Worm (Caenorhabditis elegans) whole organism, young adult: ENCODE measurements around the gene fbxb-72.

Experiments used
- ZK185.1 ChIP-seq: sonication (generic microtip); optimal IDR thresholded peaks from 2 replicates; lab custom pipeline; 2016; ENCODE audit warnings: mild to moderate bottlenecking, missing genetic modification characterization, missing compliant biosample characterization; ENCODE audit not compliant: poor library complexity, severe bottlenecking
- attf-5 ChIP-seq: fragments of 200-800 bp; sonication (Bioruptor generic); optimal IDR thresholded peaks from 2 replicates; lab custom pipeline; 2018; ENCODE audit warnings: mild to moderate bottlenecking, missing genetic modification characterization, missing compliant biosample characterization
- fkh-3 ChIP-seq: sonication (generic microtip); optimal IDR thresholded peaks from 2 replicates; lab custom pipeline; 2016; ENCODE audit warnings: mild to moderate bottlenecking, missing genetic modification characterization, missing compliant biosample characterization
- gei-17 ChIP-seq: fragments of 200-800 bp; sonication (Bioruptor generic); optimal IDR thresholded peaks from 2 replicates; lab custom pipeline; 2018; ENCODE audit warnings: mild to moderate bottlenecking, missing genetic modification characterization, missing compliant biosample characterization
- hlh-26 ChIP-seq: fragments of 200-800 bp; sonication (Bioruptor generic); conservative IDR thresholded peaks from 2 replicates; pipeline ENCODE4 v1.3.6; 2022; ENCODE audit warnings: missing genetic modification reagents, missing genetic modification characterization, missing compliant biosample characterization
- lin-40 ChIP-seq: sonication (generic microtip); optimal IDR thresholded peaks from 2 replicates; lab custom pipeline; 2016; ENCODE audit warnings: missing genetic modification characterization, mild to moderate bottlenecking, missing compliant biosample characterization, missing genotype, missing genetic modification reagents
- madf-3 ChIP-seq: fragments of 200-800 bp; sonication (Bioruptor generic); IDR thresholded peaks from 2 replicates; pipeline ENCODE4 v1.3.6; 2022; ENCODE audit warnings: missing genetic modification reagents, missing genetic modification characterization, missing compliant biosample characterization
- mxl-1 ChIP-seq: sonication (generic microtip); optimal IDR thresholded peaks from 2 replicates; lab custom pipeline; 2016; ENCODE audit warnings: missing genetic modification characterization, missing compliant biosample characterization
- nhr-80 ChIP-seq: sonication (generic microtip); optimal IDR thresholded peaks from 2 replicates; lab custom pipeline; 2016; ENCODE audit warnings: missing genetic modification characterization, missing compliant biosample characterization
- sdz-38 ChIP-seq: sonication (generic microtip); optimal IDR thresholded peaks from 2 replicates; lab custom pipeline; 2016; ENCODE audit warnings: missing genotype, missing genetic modification characterization, missing compliant biosample characterization
- sea-2 ChIP-seq: fragments of 200-800 bp; sonication (Bioruptor generic); IDR thresholded peaks from 2 replicates; pipeline ENCODE4 v1.3.6; 2022; ENCODE audit warnings: missing genetic modification characterization, missing compliant biosample characterization
- snpc-1.1 ChIP-seq: sonication (generic microtip); optimal IDR thresholded peaks from 2 replicates; lab custom pipeline; 2017; ENCODE audit warnings: missing genetic modification characterization, mild to moderate bottlenecking, missing compliant biosample characterization, antibody characterized with exemption, moderate library complexity, missing genotype, missing genetic modification reagents; ENCODE audit not compliant: insufficient read depth
- snpc-4 ChIP-seq, 5 experiments: fragments of 150-350 bp in 1 of 5; sonication (generic microtip) in 4 of 5; optimal IDR thresholded peaks; 2 replicates each; lab custom pipeline; 2014 to 2018; ENCODE audit warnings: missing genetic modification characterization in 5 of 5, missing biosample characterization in 3 of 5, antibody characterized with exemption in 2 of 5, mild to moderate bottlenecking in 2 of 5, missing compliant biosample characterization in 2 of 5, missing genotype in 2 of 5, moderate library complexity in 2 of 5, missing genetic modification reagents in 1 of 5
- unc-62 ChIP-seq: fragments of 150-350 bp; optimal IDR thresholded peaks from 2 replicates; lab custom pipeline; 2014; ENCODE audit warnings: missing biosample characterization, missing genetic modification reagents, missing genetic modification characterization
- zfh-2 ChIP-seq: fragments of 200-800 bp; sonication (Bioruptor generic); conservative IDR thresholded peaks from 2 replicates; pipeline ENCODE4 v1.3.6; 2022; ENCODE audit warnings: missing genetic modification reagents, missing genetic modification characterization, missing compliant biosample characterization
- ztf-26 ChIP-seq: sonication (generic microtip); optimal IDR thresholded peaks from 2 replicates; lab custom pipeline; 2017; ENCODE audit warnings: missing genetic modification characterization, missing compliant biosample characterization

Gene fbxb-72

ce11 chrV:676550-677084 lies 47.1 kb downstream of the fbxb-72 start, which contains the start of the genes fbxa-72 and srx-21:
TSS of gene fbxa-72 (minus strand) at chrV:676753.
TSS of gene srx-21 (plus strand) at chrV:677034.
- TF ChIP-seq nhr-80 (tag; lab: Kevin White, UChicago): peak; percentile 69
- TF ChIP-seq attf-5 (GFP tag; lab: Kevin White, UChicago): no peak

- TF ChIP-seq gei-17: no peak
- no peak for TF ChIP-seq ztf-26 (tag; lab: Kevin White, UChicago)
- TF ChIP-seq nhr-80 (tag; lab: Kevin White, UChicago): no peak
- 0 out of 2 replicates have a peak, but pooled peaks have one; percentile 42 for TF ChIP-seq zfh-2 (GFP tag; lab: Robert Waterston, UW)
- TF ChIP-seq sea-2 (GFP tag; lab: Robert Waterston, UW): no peak
- TF ChIP-seq unc-62: no peak
- TF ChIP-seq madf-3 (GFP tag; lab: Robert Waterston, UW): no peak
- TF ChIP-seq snpc-1.1 (tag; lab: Kevin White, UChicago): peak; percentile 54
- TF ChIP-seq sdz-38 (tag; lab: Kevin White, UChicago): no peak
- TF ChIP-seq mxl-1 (tag; lab: Kevin White, UChicago): no peak
- TF ChIP-seq snpc-4 (GFP tag; optimal IDR thresholded peaks at IDR 0.05; lab: Kevin White, UChicago): no peak
- peak in 2 of 4 experiments; percentile 78 to 88 for TF ChIP-seq snpc-4 (tag; optimal IDR thresholded peaks at IDR 0.05; lab: Kevin White, UChicago)
Measured at ce11 chrV:676090-676489, 47.7 kb downstream of the fbxb-72 start.

- TF ChIP-seq sea-2 (GFP tag; lab: Robert Waterston, UW): no peak
- no peak for TF ChIP-seq ZK185.1 (tag; lab: Kevin White, UChicago)
- no peak for TF ChIP-seq hlh-26
- TF ChIP-seq lin-40 (tag; lab: Kevin White, UChicago): no peak
- TF ChIP-seq fkh-3 (tag; lab: Kevin White, UChicago): no peak
Measured at ce11 chrV:674213-674612, 49.5 kb downstream of the fbxb-72 start, which contains the start of gene sru-25. TSS of gene sru-25 (minus strand) at chrV:674313.
